Fruit fly (Drosophila melanogaster) whole organism, embryonic: ENCODE measurements around the gene Ire1.

Experiments
- Atf3 ChIP-seq: fragments of 200-800 bp; sonication (Bioruptor generic); optimal IDR thresholded peaks from 3 replicates; lab custom pipeline; 2016; ENCODE audit warnings: missing biosample characterization, missing genetic modification characterization
- Bgb ChIP-seq: fragments of 200-800 bp; sonication (Bioruptor generic); IDR thresholded peaks from 2 replicates; pipeline ENCODE4 v1.3.6; 2022; ENCODE audit warnings: missing biosample characterization, missing genetic modification characterization; ENCODE audit not compliant: partially characterized antibody
- Bteb2 ChIP-seq: fragments of 200-800 bp; sonication (Bioruptor generic); optimal IDR thresholded peaks from 2 replicates; lab custom pipeline; 2016; ENCODE audit warnings: missing biosample characterization, missing genetic modification characterization
- CG10959 ChIP-seq: fragments of 200-800 bp; sonication (Bioruptor generic); IDR thresholded peaks from 2 replicates; pipeline ENCODE4 v1.3.6; 2022; ENCODE audit warnings: missing biosample characterization, missing genetic modification characterization
- CG14441 ChIP-seq: fragments of 200-800 bp; sonication (Bioruptor generic); IDR thresholded peaks from 2 replicates; pipeline ENCODE4 v1.3.6; 2022; ENCODE audit warnings: missing biosample characterization, missing genetic modification characterization
- CG14965 ChIP-seq: fragments of 200-800 bp; sonication (Bioruptor generic); optimal IDR thresholded peaks from 2 replicates; lab custom pipeline; 2016; ENCODE audit warnings: missing biosample characterization, missing genetic modification characterization, borderline replicate concordance
- CG17829 ChIP-seq: fragments of 200-800 bp; optimal IDR thresholded peaks from 2 replicates; lab custom pipeline; 2019; ENCODE audit warnings: missing biosample characterization, mild to moderate bottlenecking, missing genetic modification characterization, moderate library complexity
- CG17912 ChIP-seq: fragments of 200-800 bp; sonication (Bioruptor generic); optimal IDR thresholded peaks from 2 replicates; lab custom pipeline; 2018; ENCODE audit warnings: missing biosample characterization, mild to moderate bottlenecking, missing genetic modification characterization
- CG2875 ChIP-seq: fragments of 200-800 bp; sonication (Bioruptor generic); optimal IDR thresholded peaks from 2 replicates; lab custom pipeline; 2017; ENCODE audit warnings: missing biosample characterization, mild to moderate bottlenecking, missing genetic modification characterization, missing genetic modification reagents
- CG3065 ChIP-seq: fragments of 200-800 bp; sonication (Bioruptor generic); optimal IDR thresholded peaks from 2 replicates; lab custom pipeline; 2016; ENCODE audit warnings: missing biosample characterization, missing genetic modification characterization
- CG31224 ChIP-seq: fragments of 200-800 bp; sonication (Bioruptor generic); IDR thresholded peaks from 2 replicates; pipeline ENCODE4 v1.3.6; 2022; ENCODE audit warnings: missing biosample characterization, missing genetic modification characterization
- CG32772 ChIP-seq: fragments of 200-800 bp; sonication (Bioruptor generic); IDR thresholded peaks from 2 replicates; pipeline ENCODE4 v1.3.6; 2022; ENCODE audit warnings: missing biosample characterization, missing genetic modification characterization
- CG3838 ChIP-seq: fragments of 200-800 bp; sonication (Bioruptor generic); optimal IDR thresholded peaks from 3 replicates; lab custom pipeline; 2016; ENCODE audit warnings: missing biosample characterization, missing genetic modification characterization
- CG3847 ChIP-seq: fragments of 200-800 bp; sonication (Bioruptor generic); IDR thresholded peaks from 2 replicates; pipeline ENCODE4 v1.3.6; 2022; ENCODE audit warnings: missing biosample characterization, missing genetic modification characterization
- CG4730 ChIP-seq: fragments of 200-800 bp; sonication (Bioruptor generic); IDR thresholded peaks from 2 replicates; pipeline ENCODE4 v1.3.6; 2022; ENCODE audit warnings: missing biosample characterization, missing genetic modification characterization
- CG5245 ChIP-seq: fragments of 200-800 bp; sonication (Bioruptor generic); optimal IDR thresholded peaks from 3 replicates; lab custom pipeline; 2016; ENCODE audit warnings: missing biosample characterization, missing genetic modification characterization
- CG6175 ChIP-seq: fragments of 200-800 bp; sonication (Bioruptor generic); IDR thresholded peaks from 3 replicates; pipeline ENCODE4 v1.3.6; 2022; ENCODE audit warnings: missing biosample characterization, missing genetic modification characterization
- CG8290 ChIP-seq, 3 experiments: fragments of 200-800 bp; sonication (Bioruptor generic); optimal IDR thresholded peaks; 2 replicates each; lab custom pipeline; 2016 to 2019; ENCODE audit warnings: missing biosample characterization in 3 of 3, missing genetic modification characterization in 3 of 3, mild to moderate bottlenecking in 2 of 3, moderate library complexity in 1 of 3
- Doc2 ChIP-seq: fragments of 200-800 bp; sonication (Bioruptor generic); IDR thresholded peaks from 2 replicates; pipeline ENCODE4 v1.3.6; 2022; ENCODE audit warnings: missing biosample characterization, missing genetic modification characterization
- HHEX ChIP-seq: fragments of 200-800 bp; sonication (Bioruptor generic); optimal IDR thresholded peaks from 3 replicates; lab custom pipeline; 2017; ENCODE audit warnings: missing biosample characterization, mild to moderate bottlenecking, missing genetic modification characterization, missing genetic modification reagents
- HLH54F ChIP-seq: fragments of 200-800 bp; sonication (Bioruptor generic); optimal IDR thresholded peaks from 3 replicates; lab custom pipeline; 2016; ENCODE audit warnings: missing biosample characterization, missing genetic modification characterization
- NC2β ChIP-seq: fragments of 200-800 bp; sonication (Bioruptor generic); optimal IDR thresholded peaks from 2 replicates; lab custom pipeline; 2016; ENCODE audit warnings: missing biosample characterization, missing genetic modification characterization
- Rfx ChIP-seq: fragments of 200-800 bp; sonication (Bioruptor generic); IDR thresholded peaks from 2 replicates; pipeline ENCODE4 v1.3.6; 2022; ENCODE audit warnings: missing biosample characterization, missing genetic modification characterization
- Rx ChIP-seq: fragments of 200-800 bp; sonication (Bioruptor generic); IDR thresholded peaks from 2 replicates; pipeline ENCODE4 v1.3.6; 2022; ENCODE audit warnings: missing biosample characterization, missing genetic modification characterization
- Taf1 ChIP-seq: fragments of 200-800 bp; sonication (Bioruptor generic); IDR thresholded peaks from 2 replicates; pipeline ENCODE4 v1.3.6; 2022; ENCODE audit warnings: missing biosample characterization, missing genetic modification characterization
- ap ChIP-seq: fragments of 200-800 bp; sonication (Bioruptor generic); IDR thresholded peaks from 2 replicates; pipeline ENCODE4 v1.3.6; 2022; ENCODE audit warnings: missing biosample characterization, missing genetic modification characterization
- ase ChIP-seq: fragments of 200-800 bp; sonication (Bioruptor generic); IDR thresholded peaks from 3 replicates; pipeline ENCODE4 v1.3.6; 2022; ENCODE audit warnings: missing biosample characterization, missing genetic modification characterization
- ash1 ChIP-seq: fragments of 200-800 bp; sonication (Bioruptor generic); optimal IDR thresholded peaks from 2 replicates; lab custom pipeline; 2018; ENCODE audit warnings: missing biosample characterization, mild to moderate bottlenecking, missing genetic modification characterization
- cg ChIP-seq: fragments of 200-800 bp; sonication (Bioruptor generic); optimal IDR thresholded peaks from 3 replicates; lab custom pipeline; 2019; ENCODE audit warnings: missing biosample characterization, mild to moderate bottlenecking, missing genetic modification characterization, moderate library complexity
- chinmo ChIP-seq: fragments of 200-800 bp; sonication (Bioruptor generic); IDR thresholded peaks from 4 replicates; pipeline ENCODE4 v1.3.6; 2022; ENCODE audit warnings: missing biosample characterization, missing genetic modification characterization; ENCODE audit not compliant: partially characterized antibody
- crol ChIP-seq: fragments of 200-800 bp; sonication (Bioruptor generic); IDR thresholded peaks from 2 replicates; pipeline ENCODE4 v1.3.6; 2022; ENCODE audit warnings: missing biosample characterization, missing genetic modification characterization
- dpn ChIP-seq, 2 experiments: fragments of 200-800 bp; sonication (Bioruptor generic); optimal IDR thresholded peaks; 3 replicates each; lab custom pipeline; 2016; ENCODE audit warnings: missing biosample characterization in 2 of 2, missing genetic modification characterization in 2 of 2
- gem ChIP-seq: fragments of 200-800 bp; sonication (Bioruptor generic); optimal IDR thresholded peaks from 2 replicates; lab custom pipeline; 2019; ENCODE audit warnings: missing biosample characterization, mild to moderate bottlenecking, missing genetic modification characterization, moderate library complexity
- h ChIP-seq: fragments of >200 bp; optimal IDR thresholded peaks from 2 replicates; lab custom pipeline; 2017
- jigr1 ChIP-seq: fragments of 200-800 bp; sonication (Bioruptor generic); IDR thresholded peaks from 3 replicates; pipeline ENCODE4 v1.3.6; 2022; ENCODE audit warnings: missing biosample characterization, missing genetic modification characterization
- ken ChIP-seq: fragments of 200-800 bp; sonication (Bioruptor generic); IDR thresholded peaks from 3 replicates; pipeline ENCODE4 v1.3.6; 2022; ENCODE audit warnings: missing biosample characterization, missing genetic modification characterization
- lilli ChIP-seq: fragments of 200-800 bp; sonication (Bioruptor generic); optimal IDR thresholded peaks from 3 replicates; lab custom pipeline; 2016; ENCODE audit warnings: missing biosample characterization, missing genetic modification characterization
- lmd ChIP-seq: fragments of 200-800 bp; sonication (Bioruptor generic); IDR thresholded peaks from 2 replicates; pipeline ENCODE4 v1.3.6; 2022; ENCODE audit warnings: missing biosample characterization, missing genetic modification characterization
- mirr ChIP-seq: fragments of 200-800 bp; sonication (Bioruptor generic); optimal IDR thresholded peaks from 3 replicates; lab custom pipeline; 2018; ENCODE audit warnings: missing biosample characterization, mild to moderate bottlenecking, missing genetic modification characterization
- org-1 ChIP-seq: fragments of 200-800 bp; sonication (Bioruptor generic); optimal IDR thresholded peaks from 2 replicates; lab custom pipeline; 2017; ENCODE audit warnings: missing biosample characterization, missing genetic modification characterization
- otp ChIP-seq: fragments of 200-800 bp; sonication (Bioruptor generic); IDR thresholded peaks from 3 replicates; pipeline ENCODE4, ENCODE4 v1.3.6; 2022; ENCODE audit warnings: missing biosample characterization, missing genetic modification characterization
- ranshi ChIP-seq: fragments of 200-800 bp; sonication (Bioruptor generic); IDR thresholded peaks from 2 replicates; pipeline ENCODE4 v1.3.6; 2022; ENCODE audit warnings: missing biosample characterization, missing genetic modification characterization
- salm ChIP-seq: fragments of 200-800 bp; sonication (Bioruptor generic); optimal IDR thresholded peaks from 2 replicates; lab custom pipeline; 2018; ENCODE audit warnings: missing biosample characterization, mild to moderate bottlenecking, missing genetic modification characterization
- schlank ChIP-seq: fragments of 200-800 bp; sonication (Bioruptor generic); optimal IDR thresholded peaks from 2 replicates; lab custom pipeline; 2018; ENCODE audit warnings: missing biosample characterization, mild to moderate bottlenecking, missing genetic modification characterization
- sqz ChIP-seq: fragments of 200-800 bp; sonication (Bioruptor generic); optimal IDR thresholded peaks from 3 replicates; lab custom pipeline; 2018; ENCODE audit warnings: missing biosample characterization, mild to moderate bottlenecking, missing genetic modification characterization
- sr ChIP-seq: fragments of 200-800 bp; sonication (Bioruptor generic); IDR thresholded peaks from 3 replicates; pipeline ENCODE4 v1.3.6; 2022; ENCODE audit warnings: missing biosample characterization, missing genetic modification characterization
- ssp ChIP-seq: fragments of 200-800 bp; sonication (Bioruptor generic); IDR thresholded peaks from 2 replicates; pipeline ENCODE4 v1.3.6; 2022; ENCODE audit warnings: missing biosample characterization, missing genetic modification characterization
- toy ChIP-seq: fragments of 200-800 bp; sonication (Bioruptor generic); IDR thresholded peaks from 2 replicates; pipeline ENCODE4 v1.3.6; 2022; ENCODE audit warnings: missing biosample characterization, missing genetic modification characterization
- vnd ChIP-seq: fragments of 200-800 bp; sonication (Bioruptor generic); IDR thresholded peaks from 3 replicates; pipeline ENCODE4 v1.3.6; 2022; ENCODE audit warnings: missing biosample characterization, missing genetic modification characterization; ENCODE audit not compliant: partially characterized antibody
- wdn ChIP-seq: fragments of 200-800 bp; sonication (Bioruptor generic); IDR thresholded peaks from 2 replicates; pipeline ENCODE4 v1.3.6; 2022; ENCODE audit warnings: missing biosample characterization, missing genetic modification characterization
- zen2 ChIP-seq: fragments of 200-800 bp; sonication (Bioruptor generic); IDR thresholded peaks from 3 replicates; pipeline ENCODE4 v1.3.6; 2022; ENCODE audit warnings: missing biosample characterization, missing genetic modification characterization; ENCODE audit not compliant: partially characterized antibody

The Ire1 gene

DNA sequence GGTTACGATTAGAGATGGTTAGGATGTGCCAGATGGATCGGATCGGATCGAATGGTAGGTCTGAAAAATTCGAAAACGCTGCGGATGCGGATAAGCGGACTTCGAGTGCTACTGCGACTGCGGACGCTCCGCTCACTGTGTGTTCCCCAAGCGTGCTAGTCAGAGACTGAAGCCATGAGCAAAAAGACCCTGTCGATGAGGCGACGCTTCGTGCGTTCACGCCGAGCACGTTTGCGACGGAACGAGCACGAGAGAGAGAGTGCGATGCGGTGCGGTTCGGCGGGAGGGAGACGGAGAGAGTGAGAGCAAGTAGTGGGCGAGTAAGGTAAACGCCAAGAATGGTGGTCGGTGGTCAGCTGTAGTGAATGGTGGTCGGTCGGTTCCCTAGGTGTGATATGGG, 24.4 kb downstream of the Ire1 start, which contains the start of gene bnl (continued):
- TF ChIP-seq lmd (GFP tag; lab: Robert Waterston, UW) (0 out of 2 replicates have a peak, but pooled peaks have one; percentile 16), toy (GFP tag; lab: Robert Waterston, UW) (peak; percentile 38; the same call in 1 of the 2 replicates), jigr1 (no peak), chinmo (GFP tag; lab: Robert Waterston, UW) (peak; percentile 83; the same call in 3 of the 4 replicates), crol (GFP tag; lab: Robert Waterston, UW) (peak; percentile 82), cg (GFP tag; lab: Kevin White, UChicago) (no peak), CG17829 (peak; percentile 67), wdn (GFP tag; lab: Robert Waterston, UW) (peak; percentile 19; the same call in 1 of the 2 replicates), CG2875 (GFP tag; lab: Kevin White, UChicago) (peak; percentile 15), mirr (GFP tag; lab: Kevin White, UChicago) (peak; percentile 83), Bgb (GFP tag; lab: Robert Waterston, UW) (peak; percentile 76), Rx (GFP tag; lab: Robert Waterston, UW) (no peak), sqz (GFP tag; lab: Kevin White, UChicago) (peak; percentile 9), Atf3 (peak; percentile 27), Doc2 (GFP tag; lab: Robert Waterston, UW) (no peak), CG10959 (no peak), Taf1 (GFP tag; lab: Robert Waterston, UW) (no peak), salm (tag; lab: Kevin White, UChicago) (peak; percentile 56), CG17912 (GFP tag; lab: Kevin White, UChicago) (peak; percentile 73), Rfx (GFP tag; lab: Robert Waterston, UW) (peak; percentile 71), ash1 (GFP tag; lab: Kevin White, UChicago) (peak; percentile 77), CG4730 (GFP tag; lab: Robert Waterston, UW) (no peak), otp (no peak; the same call in 2 of the 3 replicates), ssp (GFP tag; lab: Robert Waterston, UW) (no peak), ase (no peak), CG14441 (peak; percentile 27; the same call in 1 of the 2 replicates), zen2 (GFP tag; lab: Robert Waterston, UW) (peak; percentile 70; the same call in 2 of the 3 replicates), NC2β (peak; percentile 14), org-1 (GFP tag; lab: Kevin White, UChicago) (peak; percentile 21), HHEX (GFP tag; lab: Kevin White, UChicago) (peak; percentile 25), Bteb2 (no peak), HLH54F (GFP tag; lab: Kevin White, UChicago) (peak; percentile 7), sr (GFP tag; lab: Robert Waterston, UW) (peak; percentile 96), CG8290 (GFP tag; optimal IDR thresholded peaks at IDR 0.05; lab: Kevin White, UChicago) (peak; percentile 55), CG8290 (tag; optimal IDR thresholded peaks at IDR 0.05; lab: Kevin White, UChicago) (peak; percentile 25 to 91), gem (tag; lab: Kevin White, UChicago) (no peak), schlank (tag; lab: Kevin White, UChicago) (no peak), ranshi (peak; percentile 24; the same call in 1 of the 2 replicates), CG31224 (GFP tag; lab: Robert Waterston, UW) (peak; percentile 51; the same call in 1 of the 2 replicates), ap (no peak), CG14965 (GFP tag; lab: Kevin White, UChicago) (no peak), ken (GFP tag; lab: Robert Waterston, UW) (peak; percentile 40; the same call in 1 of the 3 replicates), CG3065 (GFP tag; lab: Kevin White, UChicago) (no peak), h (no peak), vnd (GFP tag; lab: Robert Waterston, UW) (peak; percentile 59), lilli (peak; percentile 33), CG6175 (GFP tag; lab: Robert Waterston, UW) (0 out of 3 replicates have a peak, but pooled peaks have one; percentile 40), dpn (GFP tag; optimal IDR thresholded peaks at IDR 0.05; lab: Kevin White, UChicago) (no peak), CG32772 (GFP tag; lab: Robert Waterston, UW) (no peak), CG3847 (GFP tag; lab: Robert Waterston, UW) (peak; percentile 28; the same call in 1 of the 2 replicates), CG5245 (GFP tag; lab: Kevin White, UChicago) (peak; percentile 33), CG3838 (GFP tag; lab: Kevin White, UChicago) (no peak)
